Fruit fly (Drosophila melanogaster): ENCODE data around the gene RnrL.

Gene RnrL

dm6 chr2L:10310614-10311382, 16.9 kb downstream of the RnrL start, which contains the start of gene Cdk5alpha:
TSS of gene Cdk5alpha (minus strand) at chr2L:10310956.
- TF ChIP-seq cic (GFP tag; optimal IDR thresholded peaks at IDR 0.05): peak; percentile 3
- TF ChIP-seq kay (GFP tag; ENCODE audit: borderline replicate concordance): no peak

- peak; percentile 59 for TF ChIP-seq CG11617 (GFP tag; optimal IDR thresholded peaks at IDR 0.05)
- TF ChIP-seq cnc (optimal IDR thresholded peaks at IDR 0.05): no peak
- TF ChIP-seq bab1 (GFP tag; optimal IDR thresholded peaks at IDR 0.05): peak; percentile 91
- TF ChIP-seq CG12768 (GFP tag; optimal IDR thresholded peaks at IDR 0.05): peak; percentile 69
- TF ChIP-seq kay (GFP tag; ENCODE audit: borderline replicate concordance): peak; percentile 96
- TF ChIP-seq CG14711 (tag; optimal IDR thresholded peaks at IDR 0.05): peak; percentile 77
- peak; percentile 57 for TF ChIP-seq CG1620 (GFP tag; optimal IDR thresholded peaks at IDR 0.05)
- TF ChIP-seq Clk (GFP tag; optimal IDR thresholded peaks at IDR 0.05): peak; percentile 23
- peak; percentile 81 for TF ChIP-seq CG7101 (tag; optimal IDR thresholded peaks at IDR 0.05)
- TF ChIP-seq CG5204 (GFP tag; optimal IDR thresholded peaks at IDR 0.05): no peak
- no peak for TF ChIP-seq toe (GFP tag; optimal IDR thresholded peaks at IDR 0.05)
- TF ChIP-seq pad (GFP tag; optimal IDR thresholded peaks at IDR 0.05): peak; percentile 58
- TF ChIP-seq cic (GFP tag; optimal IDR thresholded peaks at IDR 0.05): peak; percentile 22
- peak; percentile 58 for TF ChIP-seq Mnt (GFP tag; optimal IDR thresholded peaks at IDR 0.05)
- TF ChIP-seq CG33017 (tag; optimal IDR thresholded peaks at IDR 0.05): peak; percentile 61
- peak; percentile 51 for TF ChIP-seq ovo (GFP tag; optimal IDR thresholded peaks at IDR 0.05)
- TF ChIP-seq Crg-1 (GFP tag; optimal IDR thresholded peaks at IDR 0.05): peak; percentile 36
- TF ChIP-seq tj (GFP tag; optimal IDR thresholded peaks at IDR 0.05): peak; percentile 72
- TF ChIP-seq Hr96 (GFP tag; optimal IDR thresholded peaks at IDR 0.05): no peak
- peak; percentile 64 for TF ChIP-seq CG7045 (GFP tag; optimal IDR thresholded peaks at IDR 0.05)
Measured at dm6 chr2L:10306518-10307260, 21.1 kb downstream of the RnrL start, which contains the start of the genes CG5390 and CG4968. TSS of gene CG5390 (minus strand) at chr2L:10306594. TSS of gene CG4968 (plus strand) at chr2L:10306922.

DNA sequence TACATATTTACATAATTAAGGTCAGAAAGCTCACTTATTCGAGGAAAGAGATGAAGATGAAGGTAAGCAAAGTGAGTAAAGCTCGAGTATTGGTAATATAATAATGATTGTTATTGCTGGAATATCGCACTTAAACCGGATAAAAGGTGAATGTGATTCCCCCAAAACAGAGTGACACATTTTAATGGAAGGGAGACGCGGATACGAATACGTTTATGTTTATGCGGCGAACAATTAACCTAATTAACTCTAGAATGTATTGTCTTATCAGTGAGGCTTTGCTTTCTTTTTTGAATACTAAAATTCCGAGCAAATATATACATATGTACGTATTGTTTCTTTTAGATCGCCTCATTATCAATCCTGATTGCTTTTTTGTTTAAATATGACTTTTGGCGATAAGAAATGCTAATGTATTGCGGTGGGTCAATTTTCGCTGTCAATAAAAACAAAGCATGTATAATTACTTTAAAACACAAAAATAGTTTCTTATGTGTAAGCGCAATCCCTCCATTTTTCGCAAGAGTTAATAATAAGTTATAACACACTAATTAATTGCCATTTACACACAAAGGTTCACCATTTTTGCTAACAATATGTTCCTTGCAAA, 22.1 kb downstream of the RnrL start:
- no peak for TF ChIP-seq CG5204 (GFP tag; optimal IDR thresholded peaks at IDR 0.05)
- TF ChIP-seq kay (GFP tag; ENCODE audit: borderline replicate concordance): peak; percentile 64

dm6 chr2L:10303786-10304185, 24.0 kb downstream of the RnrL start, which contains the start of gene nmd:
TSS of gene nmd (minus strand) at chr2L:10303947.
- peak; percentile 67 for TF ChIP-seq kay (GFP tag; ENCODE audit: borderline replicate concordance)
- TF ChIP-seq CG7045 (GFP tag; optimal IDR thresholded peaks at IDR 0.05): no peak
- TF ChIP-seq CG5204 (GFP tag; optimal IDR thresholded peaks at IDR 0.05): no peak
- no peak for TF ChIP-seq ovo (GFP tag; optimal IDR thresholded peaks at IDR 0.05)
- peak; percentile 28 for TF ChIP-seq CG14711 (tag; optimal IDR thresholded peaks at IDR 0.05)
- TF ChIP-seq CG1620 (GFP tag; optimal IDR thresholded peaks at IDR 0.05): no peak
- no peak for TF ChIP-seq Clk (GFP tag; optimal IDR thresholded peaks at IDR 0.05)
- no peak for TF ChIP-seq cnc (optimal IDR thresholded peaks at IDR 0.05)
- TF ChIP-seq CG11617 (GFP tag; optimal IDR thresholded peaks at IDR 0.05): no peak
- TF ChIP-seq CG33017 (tag; optimal IDR thresholded peaks at IDR 0.05): peak; percentile 12
- TF ChIP-seq CG12768 (GFP tag; optimal IDR thresholded peaks at IDR 0.05): no peak
- no peak for TF ChIP-seq toe (GFP tag; optimal IDR thresholded peaks at IDR 0.05)
- TF ChIP-seq cic (GFP tag; optimal IDR thresholded peaks at IDR 0.05): no peak
- no peak for TF ChIP-seq Hr96 (GFP tag; optimal IDR thresholded peaks at IDR 0.05)
- no peak for TF ChIP-seq tj (GFP tag; optimal IDR thresholded peaks at IDR 0.05)
- peak; percentile 61 for TF ChIP-seq bab1 (GFP tag; optimal IDR thresholded peaks at IDR 0.05)
- no peak for TF ChIP-seq pad (GFP tag; optimal IDR thresholded peaks at IDR 0.05)
- TF ChIP-seq Crg-1 (GFP tag; optimal IDR thresholded peaks at IDR 0.05): no peak
- no peak for TF ChIP-seq CG7101 (tag; optimal IDR thresholded peaks at IDR 0.05)
- TF ChIP-seq Mnt (GFP tag; optimal IDR thresholded peaks at IDR 0.05): peak; percentile 79

DNA sequence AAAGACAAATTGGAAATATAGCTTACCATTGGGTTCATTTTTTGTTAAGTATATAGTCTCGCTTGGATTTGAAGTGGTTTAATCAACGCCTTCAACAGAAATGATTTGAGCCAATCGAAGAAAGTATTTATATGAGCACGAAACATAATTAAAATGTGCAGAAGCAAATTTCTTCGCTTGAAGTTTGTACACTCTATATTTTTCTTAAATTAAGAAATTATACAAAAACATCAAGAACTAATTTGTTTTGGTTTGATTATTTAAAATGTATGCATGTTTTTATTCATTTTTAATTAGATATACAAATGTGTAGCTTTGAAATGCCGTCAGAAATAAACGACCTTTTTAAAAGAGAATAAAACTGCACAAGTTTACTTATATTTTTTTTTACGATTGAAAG, 25.8 kb downstream of the RnrL start, which contains the start of gene CG13138:
Gene CG13138 (minus strand): TSS at position 101 of the 400 bp plus-strand sequence.
- TF ChIP-seq bab1 (GFP tag; optimal IDR thresholded peaks at IDR 0.05): no peak
- no peak for TF ChIP-seq CG11617 (GFP tag; optimal IDR thresholded peaks at IDR 0.05)
- TF ChIP-seq Crg-1 (GFP tag; optimal IDR thresholded peaks at IDR 0.05): no peak
- no peak for TF ChIP-seq CG33017 (tag; optimal IDR thresholded peaks at IDR 0.05)
- TF ChIP-seq CG1620 (GFP tag; optimal IDR thresholded peaks at IDR 0.05): no peak
- no peak for TF ChIP-seq Mnt (GFP tag; optimal IDR thresholded peaks at IDR 0.05)
- TF ChIP-seq toe (GFP tag; optimal IDR thresholded peaks at IDR 0.05): no peak

DNA sequence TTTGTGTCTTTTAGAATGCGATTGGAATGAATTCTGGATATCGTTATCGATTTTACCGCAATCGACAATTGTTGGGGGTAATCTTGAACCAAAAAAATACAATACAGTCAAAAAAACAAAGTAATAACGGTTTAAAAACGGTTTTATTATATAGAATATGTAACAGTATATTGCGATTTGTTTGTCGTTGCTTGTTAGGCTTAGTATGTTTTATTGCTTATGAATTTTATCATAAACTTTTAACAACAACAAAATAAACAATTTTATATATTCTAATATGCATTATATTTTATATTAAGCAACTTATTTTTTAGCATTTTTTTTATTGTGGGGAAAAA, 28.0 kb downstream of the RnrL start, which contains the start of gene CYLD:
Gene CYLD (minus strand): TSS at position 38 of the 338 bp plus-strand sequence.
- TF ChIP-seq CG1620 (GFP tag; optimal IDR thresholded peaks at IDR 0.05) (no peak), pad (GFP tag; optimal IDR thresholded peaks at IDR 0.05) (no peak), CG14711 (tag; optimal IDR thresholded peaks at IDR 0.05) (peak; percentile 63), Mnt (GFP tag; optimal IDR thresholded peaks at IDR 0.05) (no peak), ovo (GFP tag; optimal IDR thresholded peaks at IDR 0.05) (no peak), Hr96 (GFP tag; optimal IDR thresholded peaks at IDR 0.05) (no peak), Crg-1 (GFP tag; optimal IDR thresholded peaks at IDR 0.05) (peak; percentile 5), Clk (GFP tag; optimal IDR thresholded peaks at IDR 0.05) (no peak), bab1 (GFP tag; optimal IDR thresholded peaks at IDR 0.05) (peak; percentile 62), kay (GFP tag; ENCODE audit: borderline replicate concordance) (no peak), tj (GFP tag; optimal IDR thresholded peaks at IDR 0.05) (peak; percentile 2), CG7045 (GFP tag; optimal IDR thresholded peaks at IDR 0.05) (peak; percentile 21), CG7101 (tag; optimal IDR thresholded peaks at IDR 0.05) (peak; percentile 73), CG12768 (GFP tag; optimal IDR thresholded peaks at IDR 0.05) (no peak), cic (GFP tag; optimal IDR thresholded peaks at IDR 0.05) (no peak), CG11617 (GFP tag; optimal IDR thresholded peaks at IDR 0.05) (peak; percentile 70), CG33017 (tag; optimal IDR thresholded peaks at IDR 0.05) (peak; percentile 55), cnc (optimal IDR thresholded peaks at IDR 0.05) (no peak), CG5204 (GFP tag; optimal IDR thresholded peaks at IDR 0.05) (no peak), toe (GFP tag; optimal IDR thresholded peaks at IDR 0.05) (no peak)
